Worm (Caenorhabditis elegans) whole organism, L4/young adult: Measurements from ENCODE around the gene T05A8.3.

Source experiments
- W03F9.2 ChIP-seq: fragments of 150-350 bp; optimal IDR thresholded peaks from 2 replicates; lab custom pipeline; 2014; ENCODE audit warnings: missing biosample characterization, missing genetic modification characterization
- dao-5 ChIP-seq: sonication (generic microtip); optimal IDR thresholded peaks from 2 replicates; lab custom pipeline; 2016; ENCODE audit warnings: missing genotype, missing genetic modification characterization, moderate library complexity, missing compliant biosample characterization
- him-1 ChIP-seq: sonication (generic microtip); optimal IDR thresholded peaks from 2 replicates; lab custom pipeline; 2016; ENCODE audit warnings: missing genotype, missing genetic modification reagents, missing genetic modification characterization, missing compliant biosample characterization

DNA sequence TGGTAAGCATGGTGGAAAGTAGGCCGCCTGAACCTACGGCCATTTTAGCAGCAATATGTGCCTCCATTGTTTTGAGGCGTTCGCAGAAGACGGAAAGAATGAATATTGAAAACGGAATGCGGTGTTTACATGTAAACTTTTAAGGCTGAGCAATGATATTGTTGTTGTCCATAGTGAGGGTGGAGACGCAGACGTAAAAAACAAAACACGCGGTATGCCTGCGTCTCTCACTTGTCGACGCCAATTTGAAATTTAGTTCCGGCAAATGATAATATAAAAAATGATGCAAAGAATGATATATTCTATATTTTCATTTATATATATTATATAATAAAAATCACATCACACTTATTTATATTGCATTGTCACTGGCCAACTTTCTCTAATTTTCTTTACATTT lies 9.4 kb downstream of the T05A8.3 start, which contains the start of gene Y47G7B.2:
- TF ChIP-seq dao-5 (tag; lab: Kevin White, UChicago) (no peak), him-1 (no peak), W03F9.2 (no peak)
